Fruit fly (Drosophila melanogaster) whole organism, embryonic: ENCODE measurements around the gene Prim1.

Experiments used
- Abd-B ChIP-seq: fragments of 200-800 bp; sonication (Bioruptor generic); optimal IDR thresholded peaks from 2 replicates; lab custom pipeline; 2018; ENCODE audit warnings: missing biosample characterization, mild to moderate bottlenecking, missing genetic modification characterization, moderate library complexity
- CG10274 ChIP-seq: fragments of 200-800 bp; sonication (Bioruptor generic); optimal IDR thresholded peaks from 3 replicates; lab custom pipeline; 2017; ENCODE audit warnings: missing biosample characterization, mild to moderate bottlenecking, missing genetic modification characterization
- CG11247 ChIP-seq: fragments of 200-800 bp; sonication (Bioruptor generic); IDR thresholded peaks from 2 replicates; pipeline ENCODE4 v1.3.6; 2022; ENCODE audit warnings: missing biosample characterization, missing genetic modification characterization
- CG11723 ChIP-seq: fragments of 200-800 bp; sonication (Bioruptor generic); optimal IDR thresholded peaks from 2 replicates; lab custom pipeline; 2017; ENCODE audit warnings: missing biosample characterization, mild to moderate bottlenecking, missing genetic modification characterization
- CG12236 ChIP-seq: fragments of 200-800 bp; sonication (Bioruptor generic); optimal IDR thresholded peaks from 2 replicates; lab custom pipeline; 2016; ENCODE audit warnings: missing biosample characterization, missing genetic modification characterization
- CG12744 ChIP-seq: fragments of 200-800 bp; sonication (Bioruptor generic); optimal IDR thresholded peaks from 2 replicates; lab custom pipeline; 2016; ENCODE audit warnings: missing biosample characterization, missing genetic modification characterization
- CG13424 ChIP-seq: fragments of 200-800 bp; sonication (Bioruptor generic); optimal IDR thresholded peaks from 2 replicates; lab custom pipeline; 2019; ENCODE audit warnings: missing biosample characterization, mild to moderate bottlenecking, missing genetic modification characterization, moderate library complexity
- CG13775 ChIP-seq: fragments of 200-800 bp; sonication (Bioruptor generic); optimal IDR thresholded peaks from 3 replicates; lab custom pipeline; 2017; ENCODE audit warnings: missing biosample characterization, mild to moderate bottlenecking, missing genetic modification characterization
- CG17328 ChIP-seq: fragments of 200-800 bp; sonication (Bioruptor generic); IDR thresholded peaks from 2 replicates; pipeline ENCODE4 v1.3.6; 2022; ENCODE audit warnings: missing biosample characterization, missing genetic modification characterization
- CG18476 ChIP-seq: fragments of 200-800 bp; sonication (Bioruptor generic); optimal IDR thresholded peaks from 2 replicates; lab custom pipeline; 2016; ENCODE audit warnings: missing biosample characterization, mild to moderate bottlenecking, missing genetic modification characterization
- CG2116 ChIP-seq: fragments of 200-800 bp; sonication (Bioruptor generic); optimal IDR thresholded peaks from 3 replicates; lab custom pipeline; 2018; ENCODE audit warnings: missing biosample characterization, mild to moderate bottlenecking, missing genetic modification characterization
- CG2129 ChIP-seq: fragments of 200-800 bp; sonication (Bioruptor generic); IDR thresholded peaks from 2 replicates; pipeline ENCODE4 v1.3.6; 2022; ENCODE audit warnings: missing biosample characterization, missing genetic modification characterization; ENCODE audit not compliant: partially characterized antibody
- CG2678 ChIP-seq: fragments of 200-800 bp; sonication (Bioruptor generic); optimal IDR thresholded peaks from 3 replicates; lab custom pipeline; 2019; ENCODE audit warnings: missing biosample characterization, mild to moderate bottlenecking, missing genetic modification characterization, moderate library complexity
- CG31224 ChIP-seq: fragments of 200-800 bp; sonication (Bioruptor generic); IDR thresholded peaks from 2 replicates; pipeline ENCODE4 v1.3.6; 2022; ENCODE audit warnings: missing biosample characterization, missing genetic modification characterization
- CG34376 ChIP-seq: fragments of 200-800 bp; sonication (Bioruptor generic); optimal IDR thresholded peaks from 2 replicates; lab custom pipeline; 2018; ENCODE audit warnings: missing biosample characterization, mild to moderate bottlenecking, missing genetic modification characterization
- CG3995 ChIP-seq: fragments of 200-800 bp; sonication (Bioruptor generic); optimal IDR thresholded peaks from 3 replicates; lab custom pipeline; 2016; ENCODE audit warnings: missing biosample characterization, missing genetic modification characterization
- CG42726 ChIP-seq: fragments of 200-800 bp; sonication (Bioruptor generic); IDR thresholded peaks from 2 replicates; pipeline ENCODE4 v1.3.6; 2022; ENCODE audit warnings: missing biosample characterization, missing genetic modification characterization; ENCODE audit not compliant: partially characterized antibody
- CG4404 ChIP-seq: fragments of 200-800 bp; sonication (Bioruptor generic); IDR thresholded peaks from 2 replicates; pipeline ENCODE4 v1.3.6; 2022; ENCODE audit warnings: missing biosample characterization, missing genetic modification characterization
- CG6765 ChIP-seq: fragments of 200-800 bp; sonication (Bioruptor generic); optimal IDR thresholded peaks from 3 replicates; lab custom pipeline; 2017; ENCODE audit warnings: missing biosample characterization, mild to moderate bottlenecking, missing genetic modification characterization
- Dbx ChIP-seq: fragments of 200-800 bp; sonication (Bioruptor generic); IDR thresholded peaks from 3 replicates; pipeline ENCODE4 v1.3.6; 2022; ENCODE audit warnings: missing biosample characterization, missing genetic modification characterization
- Dek ChIP-seq: fragments of 200-800 bp; sonication (Bioruptor generic); optimal IDR thresholded peaks from 3 replicates; lab custom pipeline; 2019; ENCODE audit warnings: missing biosample characterization, mild to moderate bottlenecking, missing genetic modification characterization, moderate library complexity
- Dref ChIP-seq: fragments of 200-800 bp; sonication (Bioruptor generic); IDR thresholded peaks from 2 replicates; pipeline ENCODE4 v1.3.6; 2022; ENCODE audit warnings: missing biosample characterization, missing genetic modification characterization
- HmgD ChIP-seq: fragments of 200-800 bp; sonication (Bioruptor generic); optimal IDR thresholded peaks from 3 replicates; lab custom pipeline; 2016; ENCODE audit warnings: missing biosample characterization, missing genetic modification characterization
- Max ChIP-seq: fragments of 200-800 bp; sonication (Bioruptor generic); optimal IDR thresholded peaks from 2 replicates; lab custom pipeline; 2016; ENCODE audit warnings: missing biosample characterization, mild to moderate bottlenecking, missing genetic modification characterization
- Mes4 ChIP-seq: fragments of 200-800 bp; sonication (Bioruptor generic); optimal IDR thresholded peaks from 2 replicates; lab custom pipeline; 2016; ENCODE audit warnings: missing biosample characterization, missing genetic modification characterization
- PHDP ChIP-seq: fragments of 200-800 bp; sonication (Bioruptor generic); optimal IDR thresholded peaks from 3 replicates; lab custom pipeline; 2018; ENCODE audit warnings: missing biosample characterization, mild to moderate bottlenecking, missing genetic modification characterization, moderate library complexity
- Pdp1 ChIP-seq, 2 experiments: fragments of 200-800 bp; sonication (Bioruptor generic); optimal IDR thresholded peaks; 3 replicates each; lab custom pipeline; 2016; ENCODE audit warnings: missing biosample characterization in 2 of 2, missing genetic modification characterization in 2 of 2, mild to moderate bottlenecking in 1 of 2, moderate library complexity in 1 of 2
- Rfx ChIP-seq: fragments of 200-800 bp; sonication (Bioruptor generic); IDR thresholded peaks from 2 replicates; pipeline ENCODE4 v1.3.6; 2022; ENCODE audit warnings: missing biosample characterization, missing genetic modification characterization
- Usf ChIP-seq: fragments of 200-800 bp; sonication (Bioruptor generic); optimal IDR thresholded peaks from 2 replicates; lab custom pipeline; 2017; ENCODE audit warnings: missing genotype, missing biosample characterization, missing genetic modification characterization
- Xbp1 ChIP-seq: fragments of 200-800 bp; sonication (Bioruptor generic); optimal IDR thresholded peaks from 3 replicates; lab custom pipeline; 2016; ENCODE audit warnings: missing biosample characterization, mild to moderate bottlenecking, missing genetic modification characterization
- YL-1 ChIP-seq: fragments of 200-800 bp; sonication (Bioruptor generic); optimal IDR thresholded peaks from 3 replicates; lab custom pipeline; 2017; ENCODE audit warnings: missing biosample characterization, mild to moderate bottlenecking, missing genetic modification characterization
- ab ChIP-seq: fragments of 200-800 bp; sonication (Bioruptor generic); optimal IDR thresholded peaks from 2 replicates; lab custom pipeline; 2016; ENCODE audit warnings: missing biosample characterization, missing genetic modification characterization
- ato ChIP-seq: fragments of 200-800 bp; sonication (Bioruptor generic); IDR thresholded peaks from 2 replicates; pipeline ENCODE4 v1.3.6; 2022; ENCODE audit warnings: missing biosample characterization, missing genetic modification characterization; ENCODE audit not compliant: partially characterized antibody
- az2 ChIP-seq: fragments of 200-800 bp; sonication (Bioruptor generic); optimal IDR thresholded peaks from 3 replicates; lab custom pipeline; 2016; ENCODE audit warnings: missing biosample characterization, missing genetic modification characterization
- chn ChIP-seq: fragments of 200-800 bp; sonication (Bioruptor generic); optimal IDR thresholded peaks from 2 replicates; lab custom pipeline; 2016; ENCODE audit warnings: missing biosample characterization, missing genetic modification characterization
- cwo ChIP-seq: fragments of 200-800 bp; sonication (Bioruptor generic); optimal IDR thresholded peaks from 3 replicates; lab custom pipeline; 2017; ENCODE audit warnings: missing biosample characterization, missing genetic modification characterization, mild to moderate bottlenecking, moderate library complexity, missing genetic modification reagents
- dm ChIP-seq: fragments of 200-800 bp; sonication (Bioruptor generic); optimal IDR thresholded peaks from 3 replicates; lab custom pipeline; 2016; ENCODE audit warnings: missing biosample characterization, missing genetic modification characterization
- dmrt11E ChIP-seq: fragments of 200-800 bp; sonication (Bioruptor generic); optimal IDR thresholded peaks from 3 replicates; lab custom pipeline; 2018; ENCODE audit warnings: missing biosample characterization, mild to moderate bottlenecking, missing genetic modification characterization, moderate library complexity
- dpn ChIP-seq, 2 experiments: fragments of 200-800 bp; sonication (Bioruptor generic); optimal IDR thresholded peaks; 3 replicates each; lab custom pipeline; 2016; ENCODE audit warnings: missing biosample characterization in 2 of 2, missing genetic modification characterization in 2 of 2
- eve ChIP-seq, 2 experiments: fragments of >200 bp; optimal IDR thresholded peaks; 2 replicates each; lab custom pipeline; 2017; ENCODE audit warnings: missing biosample characterization in 2 of 2, missing genetic modification characterization in 2 of 2
- gsb ChIP-seq: fragments of 200-800 bp; sonication (Bioruptor generic); IDR thresholded peaks from 2 replicates; pipeline ENCODE4 v1.3.6; 2022; ENCODE audit warnings: missing biosample characterization, missing genetic modification characterization
- hbn ChIP-seq: fragments of 200-800 bp; sonication (Bioruptor generic); IDR thresholded peaks from 2 replicates; pipeline ENCODE4 v1.3.6; 2022; ENCODE audit warnings: missing biosample characterization, missing genetic modification characterization; ENCODE audit not compliant: partially characterized antibody
- insv ChIP-seq, 2 experiments: fragments of 200-800 bp; sonication (Bioruptor generic); optimal IDR thresholded peaks; 3 replicates each; lab custom pipeline; 2016 to 2018; ENCODE audit warnings: missing biosample characterization in 2 of 2, missing genetic modification characterization in 2 of 2
- jumu ChIP-seq: fragments of 200-800 bp; sonication (Bioruptor generic); optimal IDR thresholded peaks from 3 replicates; lab custom pipeline; 2016; ENCODE audit warnings: missing biosample characterization, missing genetic modification characterization
- kah ChIP-seq: fragments of 200-800 bp; sonication (Bioruptor generic); optimal IDR thresholded peaks from 2 replicates; lab custom pipeline; 2018; ENCODE audit warnings: missing biosample characterization, mild to moderate bottlenecking, missing genetic modification characterization
- klu ChIP-seq: fragments of 200-800 bp; sonication (Bioruptor generic); IDR thresholded peaks from 2 replicates; pipeline ENCODE4 v1.3.6; 2022; ENCODE audit warnings: missing biosample characterization, missing genetic modification characterization
- mld ChIP-seq: fragments of 200-800 bp; sonication (Bioruptor generic); IDR thresholded peaks from 3 replicates; pipeline ENCODE4 v1.3.6; 2022; ENCODE audit warnings: missing biosample characterization, missing genetic modification characterization; ENCODE audit not compliant: partially characterized antibody
- pita ChIP-seq: fragments of 200-800 bp; sonication (Bioruptor generic); optimal IDR thresholded peaks from 2 replicates; lab custom pipeline; 2017; ENCODE audit warnings: missing biosample characterization, mild to moderate bottlenecking, missing genetic modification characterization
- pum ChIP-seq: fragments of 200-800 bp; sonication (Bioruptor generic); optimal IDR thresholded peaks from 2 replicates; lab custom pipeline; 2016; ENCODE audit warnings: missing biosample characterization, missing genetic modification characterization
- schlank ChIP-seq: fragments of 200-800 bp; sonication (Bioruptor generic); optimal IDR thresholded peaks from 2 replicates; lab custom pipeline; 2018; ENCODE audit warnings: missing biosample characterization, mild to moderate bottlenecking, missing genetic modification characterization
- slbo ChIP-seq: fragments of 200-800 bp; sonication (Bioruptor generic); IDR thresholded peaks from 2 replicates; pipeline ENCODE4 v1.3.6; 2022; ENCODE audit warnings: missing biosample characterization, missing genetic modification characterization
- so ChIP-seq: fragments of 200-800 bp; sonication (Bioruptor generic); IDR thresholded peaks from 3 replicates; pipeline ENCODE4 v1.3.6; 2022; ENCODE audit warnings: missing biosample characterization, missing genetic modification characterization

The Prim1 gene

DNA sequence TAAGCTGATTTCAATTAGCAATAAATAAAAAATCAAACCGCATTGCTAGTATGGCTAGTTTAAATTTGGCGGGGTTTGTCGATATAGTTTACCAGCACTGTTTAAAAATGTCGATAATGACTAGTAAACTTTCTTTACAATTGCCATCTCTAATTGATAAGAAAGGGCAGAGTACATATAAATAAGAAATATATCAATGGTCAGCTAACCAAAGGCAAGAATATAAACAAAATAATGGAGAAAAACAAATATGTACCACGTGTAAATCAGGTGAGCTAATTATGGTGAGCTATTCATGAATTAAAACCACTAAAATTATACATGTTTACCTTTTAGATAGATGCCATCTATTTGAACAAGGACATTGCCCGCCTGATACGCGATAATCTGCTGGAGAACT, 1.2 kb upstream of the Prim1 start, which contains the start of gene Pex2 (continued):
- TF ChIP-seq ato (no peak), dm (no peak), jumu (GFP tag; lab: Kevin White, UChicago) (no peak), mld (GFP tag; lab: Robert Waterston, UW) (no peak), pum (GFP tag; lab: Kevin White, UChicago) (no peak), CG10274 (GFP tag; lab: Kevin White, UChicago) (no peak), CG3995 (GFP tag; lab: Kevin White, UChicago) (no peak), Abd-B (no peak), so (no peak), chn (GFP tag; lab: Kevin White, UChicago) (no peak), ab (GFP tag; lab: Kevin White, UChicago) (no peak), CG31224 (GFP tag; lab: Robert Waterston, UW) (no peak), insv (GFP tag; optimal IDR thresholded peaks at IDR 0.05; lab: Kevin White, UChicago) (no peak), CG12744 (GFP tag; lab: Kevin White, UChicago) (no peak), Dek (tag; lab: Kevin White, UChicago) (no peak), gsb (GFP tag; lab: Robert Waterston, UW) (no peak), HmgD (GFP tag; lab: Kevin White, UChicago) (no peak), pita (no peak), CG11723 (GFP tag; lab: Kevin White, UChicago) (no peak), dmrt11E (no peak), Xbp1 (GFP tag; lab: Kevin White, UChicago) (no peak), CG17328 (GFP tag; lab: Robert Waterston, UW) (no peak), Usf (GFP tag; lab: Kevin White, UChicago) (no peak), Mes4 (GFP tag; lab: Kevin White, UChicago) (no peak), CG6765 (GFP tag; lab: Kevin White, UChicago) (no peak), schlank (tag; lab: Kevin White, UChicago) (no peak), slbo (GFP tag; lab: Robert Waterston, UW) (no peak), hbn (GFP tag; lab: Robert Waterston, UW) (no peak), CG11247 (GFP tag; lab: Robert Waterston, UW) (no peak), kah (GFP tag; lab: Kevin White, UChicago) (no peak), Dref (GFP tag; lab: Robert Waterston, UW) (peak; percentile 66), az2 (GFP tag; lab: Kevin White, UChicago) (no peak), CG2678 (no peak), dpn (GFP tag; optimal IDR thresholded peaks at IDR 0.05; lab: Kevin White, UChicago) (no peak), CG18476 (GFP tag; lab: Kevin White, UChicago) (no peak), CG42726 (GFP tag; lab: Robert Waterston, UW) (no peak), PHDP (peak; percentile 24), Pdp1 (GFP tag; optimal IDR thresholded peaks at IDR 0.05; lab: Kevin White, UChicago) (no peak), YL-1 (GFP tag; lab: Kevin White, UChicago) (peak; percentile 9), CG13424 (tag; lab: Kevin White, UChicago) (no peak), Rfx (GFP tag; lab: Robert Waterston, UW) (peak; percentile 23; the same call in 1 of the 2 replicates), Max (GFP tag; lab: Kevin White, UChicago) (no peak), CG2129 (GFP tag; lab: Robert Waterston, UW) (no peak), klu (GFP tag; lab: Robert Waterston, UW) (no peak), eve (GFP tag; optimal IDR thresholded peaks at IDR 0.05; lab: Kevin White, UChicago) (no peak), CG2116 (GFP tag; lab: Kevin White, UChicago) (peak; percentile 73), CG34376 (GFP tag; lab: Kevin White, UChicago) (peak; percentile 58), Dbx (GFP tag; lab: Robert Waterston, UW) (no peak), CG13775 (GFP tag; lab: Kevin White, UChicago) (no peak), CG12236 (GFP tag; lab: Kevin White, UChicago) (no peak), CG4404 (no peak), cwo (GFP tag; lab: Kevin White, UChicago) (no peak)
